Fruit fly (Drosophila melanogaster) whole organism, embryonic: ENCODE data around the gene CG9289.
A peak's percentile ranks its signal among the peaks of the same experiment; 100 is the strongest.

Experiments
- Atf6 ChIP-seq: fragments of 200-800 bp; sonication (Bioruptor generic); IDR thresholded peaks from 2 replicates; pipeline ENCODE4 v1.3.6; 2022; ENCODE audit warnings: missing biosample characterization, missing genetic modification characterization
- CG10274 ChIP-seq: fragments of 200-800 bp; sonication (Bioruptor generic); optimal IDR thresholded peaks from 3 replicates; lab custom pipeline; 2017; ENCODE audit warnings: missing biosample characterization, mild to moderate bottlenecking, missing genetic modification characterization
- CG10321 ChIP-seq: fragments of 200-800 bp; sonication (Bioruptor generic); IDR thresholded peaks from 2 replicates; pipeline ENCODE4 v1.3.6; 2022; ENCODE audit warnings: missing biosample characterization, missing genetic modification characterization
- CG10462 ChIP-seq: fragments of 200-800 bp; sonication (Bioruptor generic); optimal IDR thresholded peaks from 2 replicates; lab custom pipeline; 2016; ENCODE audit warnings: missing biosample characterization, missing genetic modification characterization
- CG11560 ChIP-seq: fragments of 200-800 bp; sonication (Bioruptor generic); IDR thresholded peaks from 3 replicates; pipeline ENCODE4 v1.3.6; 2022; ENCODE audit warnings: missing biosample characterization, missing genetic modification characterization
- CG12659 ChIP-seq: fragments of 200-800 bp; sonication (Bioruptor generic); optimal IDR thresholded peaks from 3 replicates; lab custom pipeline; 2017; ENCODE audit warnings: mild to moderate bottlenecking, missing biosample characterization, missing genetic modification reagents, missing genetic modification characterization
- CG13296 ChIP-seq: fragments of 200-800 bp; sonication (Bioruptor generic); optimal IDR thresholded peaks from 3 replicates; lab custom pipeline; 2018; ENCODE audit warnings: missing biosample characterization, mild to moderate bottlenecking, missing genetic modification characterization
- CG15011 ChIP-seq: fragments of 200-800 bp; sonication (Bioruptor generic); optimal IDR thresholded peaks from 3 replicates; lab custom pipeline; 2018; ENCODE audit warnings: missing biosample characterization, mild to moderate bottlenecking, missing genetic modification characterization
- CG15514 ChIP-seq: fragments of 200-800 bp; sonication (Bioruptor generic); optimal IDR thresholded peaks from 3 replicates; lab custom pipeline; 2017; ENCODE audit warnings: missing biosample characterization, missing genetic modification characterization, mild to moderate bottlenecking, moderate library complexity, missing genetic modification reagents
- CG16779 ChIP-seq: fragments of 200-800 bp; sonication (Bioruptor generic); IDR thresholded peaks from 2 replicates; pipeline ENCODE4 v1.3.6; 2022; ENCODE audit warnings: missing biosample characterization, missing genetic modification characterization
- CG17385 ChIP-seq: fragments of 200-800 bp; sonication (Bioruptor generic); optimal IDR thresholded peaks from 3 replicates; lab custom pipeline; 2018; ENCODE audit warnings: missing biosample characterization, mild to moderate bottlenecking, missing genetic modification characterization
- CG2678 ChIP-seq: fragments of 200-800 bp; sonication (Bioruptor generic); optimal IDR thresholded peaks from 3 replicates; lab custom pipeline; 2019; ENCODE audit warnings: missing biosample characterization, mild to moderate bottlenecking, missing genetic modification characterization, moderate library complexity
- CG30431 ChIP-seq: fragments of 200-800 bp; sonication (Bioruptor generic); optimal IDR thresholded peaks from 2 replicates; lab custom pipeline; 2017; ENCODE audit warnings: missing biosample characterization, missing genetic modification characterization
- CG31365 ChIP-seq: fragments of 200-800 bp; sonication (Bioruptor generic); optimal IDR thresholded peaks from 2 replicates; lab custom pipeline; 2018; ENCODE audit warnings: missing biosample characterization, mild to moderate bottlenecking, missing genetic modification characterization
- CG34422 ChIP-seq: fragments of 200-800 bp; sonication (Bioruptor generic); IDR thresholded peaks from 3 replicates; pipeline ENCODE4 v1.3.6; 2022; ENCODE audit warnings: missing biosample characterization, missing genetic modification characterization
- CG6272 ChIP-seq: fragments of 200-800 bp; sonication (Bioruptor generic); IDR thresholded peaks from 2 replicates; pipeline ENCODE4 v1.3.6; 2022; ENCODE audit warnings: missing biosample characterization, missing genetic modification characterization
- CG6765 ChIP-seq: fragments of 200-800 bp; sonication (Bioruptor generic); optimal IDR thresholded peaks from 3 replicates; lab custom pipeline; 2017; ENCODE audit warnings: missing biosample characterization, mild to moderate bottlenecking, missing genetic modification characterization
- CG7963 ChIP-seq: fragments of 200-800 bp; sonication (Bioruptor generic); IDR thresholded peaks from 3 replicates; pipeline ENCODE4 v1.3.6; 2022; ENCODE audit warnings: missing biosample characterization, missing genetic modification characterization; ENCODE audit not compliant: partially characterized antibody
- CG7987 ChIP-seq: fragments of 200-800 bp; sonication (Bioruptor generic); optimal IDR thresholded peaks from 2 replicates; lab custom pipeline; 2018; ENCODE audit warnings: missing biosample characterization, mild to moderate bottlenecking, missing genetic modification characterization, moderate library complexity
- CG9876 ChIP-seq: fragments of 200-800 bp; sonication (Bioruptor generic); optimal IDR thresholded peaks from 2 replicates; lab custom pipeline; 2016; ENCODE audit warnings: missing biosample characterization, missing genetic modification characterization
- CHES-1-like ChIP-seq: fragments of 200-800 bp; sonication (Bioruptor generic); optimal IDR thresholded peaks from 2 replicates; lab custom pipeline; 2016; ENCODE audit warnings: missing biosample characterization, missing genetic modification characterization
- Dbx ChIP-seq: fragments of 200-800 bp; sonication (Bioruptor generic); IDR thresholded peaks from 3 replicates; pipeline ENCODE4 v1.3.6; 2022; ENCODE audit warnings: missing biosample characterization, missing genetic modification characterization
- Ets97D ChIP-seq: fragments of 200-800 bp; sonication (Bioruptor generic); optimal IDR thresholded peaks from 3 replicates; lab custom pipeline; 2016; ENCODE audit warnings: missing biosample characterization, missing genetic modification characterization
- Fer3 ChIP-seq: fragments of 200-800 bp; sonication (Bioruptor generic); optimal IDR thresholded peaks from 2 replicates; lab custom pipeline; 2018; ENCODE audit warnings: missing biosample characterization, mild to moderate bottlenecking, missing genetic modification characterization, moderate library complexity
- GATAe ChIP-seq: fragments of 200-800 bp; sonication (Bioruptor generic); conservative IDR thresholded peaks from 2 replicates; pipeline ENCODE4 v1.3.6; 2022; ENCODE audit warnings: missing biosample characterization, missing genetic modification characterization
- Hmr ChIP-seq: fragments of 200-800 bp; sonication (Bioruptor generic); optimal IDR thresholded peaks from 3 replicates; lab custom pipeline; 2017; ENCODE audit warnings: mild to moderate bottlenecking, missing biosample characterization, missing genetic modification reagents, missing genetic modification characterization
- Meics ChIP-seq: fragments of 200-800 bp; sonication (Bioruptor generic); optimal IDR thresholded peaks from 2 replicates; lab custom pipeline; 2017; ENCODE audit warnings: missing biosample characterization, mild to moderate bottlenecking, missing genetic modification characterization
- NFAT ChIP-seq: fragments of 200-800 bp; sonication (Bioruptor generic); IDR thresholded peaks from 2 replicates; pipeline ENCODE4 v1.3.6; 2022; ENCODE audit warnings: missing biosample characterization, missing genetic modification characterization
- Nf-YA ChIP-seq: fragments of 200-800 bp; sonication (Bioruptor generic); IDR thresholded peaks from 2 replicates; pipeline ENCODE4 v1.3.6; 2022; ENCODE audit warnings: missing biosample characterization, missing genetic modification characterization
- Rfx ChIP-seq: fragments of 200-800 bp; sonication (Bioruptor generic); IDR thresholded peaks from 2 replicates; pipeline ENCODE4 v1.3.6; 2022; ENCODE audit warnings: missing biosample characterization, missing genetic modification characterization
- YL-1 ChIP-seq: fragments of 200-800 bp; sonication (Bioruptor generic); optimal IDR thresholded peaks from 3 replicates; lab custom pipeline; 2017; ENCODE audit warnings: missing biosample characterization, mild to moderate bottlenecking, missing genetic modification characterization
- chif ChIP-seq, 2 experiments: fragments of 200-800 bp; sonication (Bioruptor generic); optimal IDR thresholded peaks; 3 replicates each; lab custom pipeline; 2016; ENCODE audit warnings: missing biosample characterization in 2 of 2, missing genetic modification characterization in 2 of 2
- ci ChIP-seq: fragments of 200-800 bp; sonication (Bioruptor generic); IDR thresholded peaks from 3 replicates; pipeline ENCODE4 v1.3.6; 2022; ENCODE audit warnings: missing biosample characterization, missing genetic modification characterization
- dati ChIP-seq: fragments of 200-800 bp; sonication (Bioruptor generic); IDR thresholded peaks from 2 replicates; pipeline ENCODE4 v1.3.6; 2022; ENCODE audit warnings: missing biosample characterization, missing genetic modification characterization
- disco-r ChIP-seq: fragments of 200-800 bp; sonication (Bioruptor generic); optimal IDR thresholded peaks from 2 replicates; lab custom pipeline; 2016; ENCODE audit warnings: missing biosample characterization, missing genetic modification characterization
- exex ChIP-seq: fragments of 200-800 bp; sonication (Bioruptor generic); optimal IDR thresholded peaks from 4 replicates; lab custom pipeline; 2018; ENCODE audit warnings: missing biosample characterization, mild to moderate bottlenecking, missing genetic modification characterization, moderate library complexity
- fd102C ChIP-seq: fragments of 200-800 bp; sonication (Bioruptor generic); optimal IDR thresholded peaks from 2 replicates; lab custom pipeline; 2018; ENCODE audit warnings: missing biosample characterization, mild to moderate bottlenecking, missing genetic modification characterization, moderate library complexity
- gfzf ChIP-seq: fragments of 200-800 bp; sonication (Bioruptor generic); optimal IDR thresholded peaks from 2 replicates; lab custom pipeline; 2016; ENCODE audit warnings: missing biosample characterization, mild to moderate bottlenecking, missing genetic modification characterization, moderate library complexity
- her ChIP-seq: fragments of 200-800 bp; sonication (Bioruptor generic); optimal IDR thresholded peaks from 2 replicates; lab custom pipeline; 2016; ENCODE audit warnings: missing biosample characterization, missing genetic modification characterization
- ken ChIP-seq: fragments of 200-800 bp; sonication (Bioruptor generic); IDR thresholded peaks from 3 replicates; pipeline ENCODE4 v1.3.6; 2022; ENCODE audit warnings: missing biosample characterization, missing genetic modification characterization
- lmd ChIP-seq: fragments of 200-800 bp; sonication (Bioruptor generic); IDR thresholded peaks from 2 replicates; pipeline ENCODE4 v1.3.6; 2022; ENCODE audit warnings: missing biosample characterization, missing genetic modification characterization
- mam ChIP-seq: fragments of 200-800 bp; sonication (Bioruptor generic); optimal IDR thresholded peaks from 3 replicates; lab custom pipeline; 2016; ENCODE audit warnings: missing biosample characterization, missing genetic modification characterization
- pb ChIP-seq: fragments of 200-800 bp; sonication (Bioruptor generic); optimal IDR thresholded peaks from 3 replicates; lab custom pipeline; 2016; ENCODE audit warnings: missing biosample characterization, missing genetic modification characterization
- row ChIP-seq: fragments of 200-800 bp; sonication (Bioruptor generic); IDR thresholded peaks from 3 replicates; pipeline ENCODE4 v1.3.6; 2022; ENCODE audit warnings: missing biosample characterization, missing genetic modification characterization
- sd ChIP-seq: fragments of 200-800 bp; sonication (Bioruptor generic); optimal IDR thresholded peaks from 3 replicates; lab custom pipeline; 2018; ENCODE audit warnings: missing biosample characterization, mild to moderate bottlenecking, missing genetic modification characterization, moderate library complexity
- sna ChIP-seq: fragments of 200-800 bp; sonication (Bioruptor generic); IDR thresholded peaks from 2 replicates; pipeline ENCODE4 v1.3.6; 2022; ENCODE audit warnings: missing biosample characterization, missing genetic modification characterization; ENCODE audit not compliant: partially characterized antibody
- stwl ChIP-seq: fragments of 200-800 bp; sonication (Bioruptor generic); optimal IDR thresholded peaks from 3 replicates; lab custom pipeline; 2018; ENCODE audit warnings: missing biosample characterization, mild to moderate bottlenecking, missing genetic modification characterization, moderate library complexity
- tio ChIP-seq: fragments of 200-800 bp; sonication (Bioruptor generic); optimal IDR thresholded peaks from 2 replicates; lab custom pipeline; 2017; ENCODE audit warnings: missing biosample characterization, missing genetic modification characterization, inconsistent platforms
- zfh2 ChIP-seq: fragments of 200-800 bp; sonication (Bioruptor generic); optimal IDR thresholded peaks from 2 replicates; lab custom pipeline; 2016; ENCODE audit warnings: missing biosample characterization, missing genetic modification characterization

CG9289 gene

dm6 chr2L:8692426-8693180 lies 8.4 kb upstream of the CG9289 start (continued):
- TF ChIP-seq CG15011 (GFP tag; lab: Kevin White, UChicago) (no peak), Dbx (GFP tag; lab: Robert Waterston, UW) (0 out of 3 replicates have a peak, but pooled peaks have one; percentile 46), stwl (tag; lab: Kevin White, UChicago) (no peak), row (GFP tag; lab: Robert Waterston, UW) (peak; percentile 46; the same call in 2 of the 3 replicates), lmd (GFP tag; lab: Robert Waterston, UW) (peak; percentile 26; the same call in 1 of the 2 replicates), dati (no peak), CG10274 (GFP tag; lab: Kevin White, UChicago) (peak; percentile 19), CG15514 (GFP tag; lab: Kevin White, UChicago) (peak; percentile 35), CG17385 (peak; percentile 51), CG7963 (GFP tag; lab: Robert Waterston, UW) (no peak), CG31365 (no peak), CG9876 (GFP tag; lab: Kevin White, UChicago) (peak; percentile 7), fd102C (GFP tag; lab: Kevin White, UChicago) (no peak), CG34422 (GFP tag; lab: Robert Waterston, UW) (no peak), her (no peak), NFAT (GFP tag; lab: Robert Waterston, UW) (peak; percentile 24; the same call in 1 of the 2 replicates), CG2678 (tag; lab: Kevin White, UChicago) (peak; percentile 37), chif (GFP tag; optimal IDR thresholded peaks at IDR 0.05; lab: Kevin White, UChicago) (no peak), CG10462 (GFP tag; lab: Kevin White, UChicago) (no peak), CHES-1-like (GFP tag; lab: Kevin White, UChicago) (peak; percentile 71), CG11560 (tag; lab: Robert Waterston, UW) (0 out of 3 replicates have a peak, but pooled peaks have one; percentile 22), Ets97D (GFP tag; lab: Kevin White, UChicago) (no peak), exex (tag; lab: Kevin White, UChicago) (peak; percentile 44), Atf6 (GFP tag; lab: Robert Waterston, UW) (peak; percentile 61; the same call in 1 of the 2 replicates), Hmr (GFP tag; lab: Kevin White, UChicago) (peak; percentile 86), CG7987 (peak; percentile 40), gfzf (GFP tag; lab: Kevin White, UChicago) (no peak), CG6765 (GFP tag; lab: Kevin White, UChicago) (peak; percentile 47), sna (GFP tag; lab: Robert Waterston, UW) (no peak), CG30431 (GFP tag; lab: Kevin White, UChicago) (no peak), Nf-YA (GFP tag; lab: Robert Waterston, UW) (no peak), CG6272 (no peak), tio (GFP tag; lab: Kevin White, UChicago) (no peak), CG16779 (0 out of 2 replicates have a peak, but pooled peaks have one; percentile 29), ci (GFP tag; lab: Robert Waterston, UW) (peak; percentile 18; the same call in 1 of the 3 replicates), CG10321 (peak; percentile 77), Rfx (peak; percentile 81), zfh2 (GFP tag; lab: Kevin White, UChicago) (peak; percentile 21), GATAe (GFP tag; lab: Robert Waterston, UW) (no peak), disco-r (GFP tag; lab: Kevin White, UChicago) (peak; percentile 40), CG12659 (GFP tag; lab: Kevin White, UChicago) (no peak), YL-1 (GFP tag; lab: Kevin White, UChicago) (peak; percentile 16), sd (no peak), Meics (peak; percentile 52), mam (GFP tag; lab: Kevin White, UChicago) (peak; percentile 32), CG13296 (GFP tag; lab: Kevin White, UChicago) (no peak), Fer3 (tag; lab: Kevin White, UChicago) (peak; percentile 35), pb (GFP tag; lab: Kevin White, UChicago) (peak; percentile 24), ken (GFP tag; lab: Robert Waterston, UW) (no peak)
